Fruit fly (Drosophila melanogaster) S2 (cell line): ENCODE results near the gene CG46397.

ENCODE experiments used
- CG8478 ChIP-seq: fragments of >200 bp; optimal IDR thresholded peaks from 2 replicates; lab custom pipeline; 2018
- CTCF ChIP-seq, 2 experiments: fragments of >200 bp; optimal IDR thresholded peaks; 2 replicates each; lab custom pipeline; 2018

DNA sequence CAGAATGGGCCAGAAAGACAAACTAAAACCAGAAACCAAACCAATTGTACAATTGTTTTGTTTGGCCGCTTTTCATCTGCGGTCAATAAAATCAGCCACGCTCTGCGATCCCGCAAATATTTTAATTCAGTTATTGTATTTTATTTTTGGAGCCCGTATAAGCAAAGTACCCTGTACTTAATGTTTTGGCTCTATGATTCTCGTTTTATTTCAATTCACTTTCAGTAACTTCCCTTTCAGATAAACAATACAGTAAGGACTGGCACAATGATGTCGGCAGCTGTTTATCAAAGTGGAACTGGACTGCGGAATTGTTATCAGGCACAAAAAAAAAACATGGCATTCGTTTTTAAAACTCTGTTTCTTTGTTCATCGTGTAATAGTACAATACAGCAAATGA is 1.6 kb downstream of the CG46397 start:
- TF ChIP-seq CG8478 (lab: Kevin White, UChicago) = no peak
- TF ChIP-seq CTCF (optimal IDR thresholded peaks at IDR 0.05; lab: Kevin White, UChicago) = no peak
